Worm (Caenorhabditis elegans): ENCODE measurements around the gene ZK930.7.

DNA sequence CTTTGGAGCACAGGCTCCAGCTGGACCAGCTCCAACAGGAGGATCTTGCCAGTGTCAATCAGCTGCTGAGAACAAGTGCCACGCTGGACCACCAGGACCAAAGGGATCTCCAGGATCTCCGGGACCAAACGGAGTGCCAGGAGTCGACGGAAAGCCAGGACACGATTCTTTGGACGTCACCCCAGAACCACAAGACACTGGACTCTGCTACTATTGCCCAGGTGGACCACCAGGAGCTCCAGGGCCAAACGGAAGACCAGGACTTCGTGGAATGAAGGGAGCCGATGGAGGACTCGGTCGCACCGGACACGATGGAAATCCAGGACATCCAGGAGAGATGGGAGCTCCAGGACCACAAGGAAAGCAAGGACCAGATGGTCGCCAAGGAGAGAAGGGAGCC lies 45.5 kb upstream of the ZK930.7 start:
- TF ChIP-seq dao-5 (tag; optimal IDR thresholded peaks at IDR 0.05), result no peak
- TF ChIP-seq W03F9.2 (tag; optimal IDR thresholded peaks at IDR 0.05), result no peak
- TF ChIP-seq him-1 (tag; optimal IDR thresholded peaks at IDR 0.05), result no peak
